Worm (Caenorhabditis elegans) whole organism, L2 larva: ENCODE data around the gene pph-6.
A peak's percentile ranks its signal among the peaks of the same experiment; 100 is the strongest.

Experiments used
- C34F6.9 ChIP-seq: fragments of 150-350 bp; optimal IDR thresholded peaks from 2 replicates; lab custom pipeline; 2014; ENCODE audit warnings: missing biosample characterization, missing genetic modification characterization
- F13H6.1 ChIP-seq: sonication (generic microtip); optimal IDR thresholded peaks from 2 replicates; lab custom pipeline; 2016; ENCODE audit warnings: missing genetic modification characterization, missing compliant biosample characterization
- R02D3.7 ChIP-seq: fragments of 150-350 bp; optimal IDR thresholded peaks from 2 replicates; lab custom pipeline; 2014; ENCODE audit warnings: missing biosample characterization, missing genetic modification characterization
- Y55F3AM.14 ChIP-seq: fragments of 200-800 bp; sonication (Bioruptor generic); optimal IDR thresholded peaks from 2 replicates; lab custom pipeline; 2018; ENCODE audit warnings: mild to moderate bottlenecking, missing genetic modification characterization, missing compliant biosample characterization
- ZK546.5 ChIP-seq: sonication (generic microtip); optimal IDR thresholded peaks from 2 replicates; lab custom pipeline; 2017; ENCODE audit warnings: missing biosample characterization, missing genetic modification characterization
- alr-1 ChIP-seq: fragments of 150-350 bp; optimal IDR thresholded peaks from 2 replicates; lab custom pipeline; 2014; ENCODE audit warnings: missing biosample characterization, missing genetic modification characterization
- aly-2 ChIP-seq: fragments of 150-350 bp; optimal IDR thresholded peaks from 2 replicates; lab custom pipeline; 2014; ENCODE audit warnings: missing biosample characterization, missing genetic modification characterization
- ama-1 ChIP-seq: fragments of 150-350 bp; optimal IDR thresholded peaks from 2 replicates; lab custom pipeline; 2018; ENCODE audit warnings: inconsistent platforms
- blmp-1 ChIP-seq: sonication (generic microtip); optimal IDR thresholded peaks from 2 replicates; lab custom pipeline; 2017; ENCODE audit warnings: missing genetic modification characterization, mild to moderate bottlenecking, missing compliant biosample characterization, antibody characterized with exemption, moderate library complexity; ENCODE audit not compliant: insufficient read depth
- ceh-16 ChIP-seq: fragments of 150-350 bp; optimal IDR thresholded peaks from 2 replicates; lab custom pipeline; 2014; ENCODE audit warnings: missing biosample characterization, missing genetic modification characterization
- ceh-82 ChIP-seq: fragments of 150-350 bp; optimal IDR thresholded peaks from 2 replicates; lab custom pipeline; 2014; ENCODE audit warnings: missing biosample characterization, missing genetic modification characterization
- crh-2 ChIP-seq: sonication (generic microtip); optimal IDR thresholded peaks from 2 replicates; lab custom pipeline; 2017; ENCODE audit warnings: missing biosample characterization, missing genetic modification characterization
- dmd-4 ChIP-seq: sonication (generic microtip); optimal IDR thresholded peaks from 2 replicates; lab custom pipeline; 2017; ENCODE audit warnings: missing biosample characterization, missing genetic modification characterization
- egl-27 ChIP-seq: sonication (generic microtip); optimal IDR thresholded peaks from 3 replicates; lab custom pipeline; 2017; ENCODE audit warnings: missing biosample characterization, missing genetic modification reagents, missing genetic modification characterization
- elt-1 ChIP-seq: fragments of 150-350 bp; optimal IDR thresholded peaks from 2 replicates; lab custom pipeline; 2014; ENCODE audit warnings: missing biosample characterization, missing genetic modification characterization
- elt-3 ChIP-seq: sonication (generic microtip); optimal IDR thresholded peaks from 2 replicates; lab custom pipeline; 2017; ENCODE audit warnings: missing biosample characterization, missing genetic modification characterization
- fos-1 ChIP-seq: fragments of 150-350 bp; optimal IDR thresholded peaks from 2 replicates; lab custom pipeline; 2014; ENCODE audit warnings: missing biosample characterization, missing genetic modification characterization
- gmeb-1 ChIP-seq: fragments of 150-350 bp; optimal IDR thresholded peaks from 2 replicates; lab custom pipeline; 2014; ENCODE audit warnings: missing biosample characterization, missing genetic modification characterization
- lin-11 ChIP-seq: fragments of 150-350 bp; sonication (generic microtip); optimal IDR thresholded peaks from 2 replicates; lab custom pipeline; 2014; ENCODE audit warnings: missing biosample characterization, missing genetic modification characterization, inconsistent platforms, mixed read lengths
- lin-13 ChIP-seq: fragments of 150-350 bp; optimal IDR thresholded peaks from 2 replicates; lab custom pipeline; 2014; ENCODE audit warnings: missing biosample characterization, missing genetic modification reagents, missing genetic modification characterization
- lin-39 ChIP-seq: fragments of 150-350 bp; optimal IDR thresholded peaks from 2 replicates; lab custom pipeline; 2014; ENCODE audit warnings: missing biosample characterization, missing genetic modification reagents, missing genetic modification characterization
- lsy-2 ChIP-seq, 2 experiments: fragments of 150-350 bp in 1 of 2; sonication (generic microtip) in 1 of 2; optimal IDR thresholded peaks; 2 replicates each; lab custom pipeline; 2014 to 2017; ENCODE audit warnings: missing biosample characterization in 2 of 2, missing genetic modification characterization in 2 of 2
- mab-5 ChIP-seq: fragments of 150-350 bp; optimal IDR thresholded peaks from 2 replicates; lab custom pipeline; 2014; ENCODE audit warnings: missing biosample characterization, missing genetic modification characterization
- mbf-1 ChIP-seq: sonication (generic microtip); optimal IDR thresholded peaks from 2 replicates; lab custom pipeline; 2017; ENCODE audit warnings: missing biosample characterization, missing genetic modification characterization
- mdl-1 ChIP-seq, 2 experiments: fragments of 150-350 bp in 1 of 2; sonication (generic microtip) in 1 of 2; optimal IDR thresholded peaks; 2 replicates each; lab custom pipeline; 2017; ENCODE audit warnings: missing biosample characterization in 2 of 2, missing genetic modification characterization in 2 of 2
- nhr-10 ChIP-seq: sonication (generic microtip); optimal IDR thresholded peaks from 2 replicates; lab custom pipeline; 2017; ENCODE audit warnings: missing biosample characterization, missing genetic modification characterization
- nhr-11 ChIP-seq: fragments of 150-350 bp; optimal IDR thresholded peaks from 2 replicates; lab custom pipeline; 2014; ENCODE audit warnings: missing biosample characterization, missing genetic modification characterization
- nhr-12 ChIP-seq: fragments of 150-350 bp; optimal IDR thresholded peaks from 2 replicates; lab custom pipeline; 2014; ENCODE audit warnings: missing biosample characterization, missing genetic modification characterization
- nhr-129 ChIP-seq: fragments of 150-350 bp; optimal IDR thresholded peaks from 2 replicates; lab custom pipeline; 2014; ENCODE audit warnings: missing biosample characterization, missing genetic modification characterization
- nhr-21 ChIP-seq: fragments of 150-350 bp; optimal IDR thresholded peaks from 2 replicates; lab custom pipeline; 2014; ENCODE audit warnings: missing biosample characterization, missing genetic modification characterization
- nhr-23 ChIP-seq: fragments of 150-350 bp; optimal IDR thresholded peaks from 2 replicates; lab custom pipeline; 2014; ENCODE audit warnings: missing biosample characterization, missing genetic modification reagents, missing genetic modification characterization
- nhr-237 ChIP-seq: fragments of 150-350 bp; optimal IDR thresholded peaks from 2 replicates; lab custom pipeline; 2014; ENCODE audit warnings: missing biosample characterization, missing genetic modification characterization
- nhr-25 ChIP-seq: fragments of 150-350 bp; sonication (generic microtip); optimal IDR thresholded peaks from 3 replicates; lab custom pipeline; 2014; ENCODE audit warnings: missing biosample characterization, missing genetic modification characterization
- nhr-6 ChIP-seq: fragments of 150-350 bp; optimal IDR thresholded peaks from 2 replicates; lab custom pipeline; 2014; ENCODE audit warnings: missing biosample characterization, missing genetic modification characterization
- nhr-77 ChIP-seq: fragments of 150-350 bp; optimal IDR thresholded peaks from 2 replicates; lab custom pipeline; 2014; ENCODE audit warnings: missing biosample characterization, missing genetic modification characterization
- peb-1 ChIP-seq: fragments of 150-350 bp; optimal IDR thresholded peaks from 2 replicates; lab custom pipeline; 2014; ENCODE audit warnings: missing biosample characterization, missing genetic modification characterization
- sem-4 ChIP-seq: fragments of 150-350 bp; optimal IDR thresholded peaks from 2 replicates; lab custom pipeline; 2014; ENCODE audit warnings: missing biosample characterization, missing genetic modification reagents, missing genetic modification characterization
- skn-1 ChIP-seq: sonication (generic microtip); optimal IDR thresholded peaks from 2 replicates; lab custom pipeline; 2017; ENCODE audit warnings: missing biosample characterization, missing genetic modification characterization
- sma-3 ChIP-seq: sonication (generic microtip); optimal IDR thresholded peaks from 2 replicates; lab custom pipeline; 2016; ENCODE audit warnings: missing genetic modification reagents, missing genetic modification characterization, missing compliant biosample characterization
- sma-9 ChIP-seq, 2 experiments: fragments of 150-350 bp in 1 of 2; sonication (generic microtip) in 1 of 2; optimal IDR thresholded peaks; 2 replicates each; lab custom pipeline; 2014 to 2016; ENCODE audit warnings: missing genetic modification characterization in 2 of 2, mild to moderate bottlenecking in 1 of 2, missing biosample characterization in 1 of 2, missing compliant biosample characterization in 1 of 2, missing genetic modification reagents in 1 of 2, moderate library complexity in 1 of 2
- snpc-4 ChIP-seq: fragments of 150-350 bp; optimal IDR thresholded peaks from 2 replicates; lab custom pipeline; 2014; ENCODE audit warnings: missing biosample characterization, missing genetic modification characterization
- unc-39 ChIP-seq: fragments of 150-350 bp; optimal IDR thresholded peaks from 2 replicates; lab custom pipeline; 2014; ENCODE audit warnings: missing biosample characterization, missing genetic modification characterization
- unc-55 ChIP-seq: fragments of 150-350 bp; sonication (generic microtip); optimal IDR thresholded peaks from 3 replicates; lab custom pipeline; 2014; ENCODE audit warnings: missing biosample characterization, missing genetic modification reagents, missing genetic modification characterization
- unc-62 ChIP-seq: fragments of 150-350 bp; optimal IDR thresholded peaks from 2 replicates; lab custom pipeline; 2014; ENCODE audit warnings: missing biosample characterization, missing genetic modification reagents, missing genetic modification characterization
- zag-1 ChIP-seq: fragments of 150-350 bp; optimal IDR thresholded peaks from 2 replicates; lab custom pipeline; 2014; ENCODE audit warnings: missing biosample characterization, missing genetic modification characterization
- ztf-1 ChIP-seq: fragments of 200-800 bp; sonication (Bioruptor generic); conservative IDR thresholded peaks from 2 replicates; pipeline ENCODE4 v1.3.6; 2022; ENCODE audit warnings: missing genetic modification characterization, missing compliant biosample characterization
- ztf-11 ChIP-seq: sonication (generic microtip); optimal IDR thresholded peaks from 2 replicates; lab custom pipeline; 2017; ENCODE audit warnings: missing biosample characterization, missing genetic modification characterization
- ztf-4 ChIP-seq: fragments of 150-350 bp; optimal IDR thresholded peaks from 2 replicates; lab custom pipeline; 2014; ENCODE audit warnings: missing biosample characterization, missing genetic modification characterization

Gene pph-6

ce11 chrIII:3437139-3437538 lies 24.4 kb upstream of the pph-6 start:
- no peak for TF ChIP-seq elt-1
- peak; percentile 77 for TF ChIP-seq zag-1 (tag; lab: Kevin White, UChicago)
- TF ChIP-seq fos-1, result no peak
- no peak for TF ChIP-seq lin-11 (tag; lab: Kevin White, UChicago)
- no peak for TF ChIP-seq ztf-4 (tag; lab: Kevin White, UChicago)
- TF ChIP-seq unc-62 (GFP tag; lab: Kevin White, UChicago), result peak; percentile 18
- TF ChIP-seq nhr-21 (tag; lab: Kevin White, UChicago), result no peak
- no peak for TF ChIP-seq nhr-23 (tag; lab: Kevin White, UChicago)
- TF ChIP-seq R02D3.7, result no peak
- TF ChIP-seq unc-39 (tag; lab: Kevin White, UChicago), result no peak
- no peak for TF ChIP-seq nhr-129 (tag; lab: Kevin White, UChicago)
- TF ChIP-seq nhr-237 (tag; lab: Kevin White, UChicago), result no peak
- TF ChIP-seq F13H6.1, result no peak
- no peak for TF ChIP-seq aly-2
- no peak for TF ChIP-seq sma-3 (GFP tag; lab: Kevin White, UChicago)
- no peak for TF ChIP-seq nhr-25
- TF ChIP-seq skn-1 (tag; lab: Kevin White, UChicago), result no peak
- no peak for TF ChIP-seq snpc-4 (tag; lab: Kevin White, UChicago)
- TF ChIP-seq unc-55 (GFP tag; lab: Kevin White, UChicago), result peak; percentile 47
- TF ChIP-seq lin-39 (tag; lab: Kevin White, UChicago), result no peak
- no peak for TF ChIP-seq egl-27 (tag; lab: Kevin White, UChicago)
- no peak for TF ChIP-seq ceh-82 (tag; lab: Kevin White, UChicago)
- TF ChIP-seq peb-1 (tag; lab: Kevin White, UChicago), result no peak
- no peak for TF ChIP-seq mdl-1 (tag; optimal IDR thresholded peaks at IDR 0.05; lab: Kevin White, UChicago)
- TF ChIP-seq crh-2, result peak; percentile 76
- no peak for TF ChIP-seq gmeb-1 (tag; lab: Kevin White, UChicago)
- TF ChIP-seq dmd-4, result no peak
- TF ChIP-seq C34F6.9 (tag; lab: Kevin White, UChicago), result no peak
- TF ChIP-seq Y55F3AM.14, result no peak
- no peak for TF ChIP-seq ztf-11 (tag; lab: Kevin White, UChicago)
- TF ChIP-seq sem-4 (tag; lab: Kevin White, UChicago), result no peak
- TF ChIP-seq lsy-2 (tag; optimal IDR thresholded peaks at IDR 0.05; lab: Kevin White, UChicago), result peak in 1 of 2 experiments; percentile 40
- no peak for TF ChIP-seq blmp-1 (tag; lab: Kevin White, UChicago)
- no peak for TF ChIP-seq nhr-12
- TF ChIP-seq ceh-16 (tag; lab: Kevin White, UChicago), result no peak
- no peak for TF ChIP-seq sma-9 (GFP tag; optimal IDR thresholded peaks at IDR 0.05; lab: Kevin White, UChicago)
- no peak for TF ChIP-seq sma-9 (tag; optimal IDR thresholded peaks at IDR 0.05; lab: Kevin White, UChicago)
- no peak for TF ChIP-seq lin-13 (GFP tag; lab: Kevin White, UChicago)
- no peak for TF ChIP-seq elt-3
- no peak for TF ChIP-seq ama-1 (lab: Kevin White, UChicago)
- no peak for TF ChIP-seq nhr-11 (tag; lab: Kevin White, UChicago)
- TF ChIP-seq ZK546.5 (tag; lab: Kevin White, UChicago), result no peak
- no peak for TF ChIP-seq nhr-6 (tag; lab: Kevin White, UChicago)
- TF ChIP-seq mbf-1 (tag; lab: Kevin White, UChicago), result no peak
- TF ChIP-seq nhr-77 (tag; lab: Kevin White, UChicago), result no peak
- TF ChIP-seq ztf-1 (GFP tag; lab: Robert Waterston, UW), result no peak
- peak; percentile 49 for TF ChIP-seq mab-5 (tag; lab: Kevin White, UChicago)
- TF ChIP-seq alr-1, result no peak
- TF ChIP-seq nhr-10 (tag; lab: Kevin White, UChicago), result no peak
- TF ChIP-seq, all 48 proteins: peak for 6
